Worm (Caenorhabditis elegans) whole organism, L2 larva: ENCODE data around the gene gipc-2.

Experiments
- ZK546.5 ChIP-seq: sonication (generic microtip); optimal IDR thresholded peaks from 2 replicates; lab custom pipeline; 2017; ENCODE audit warnings: missing biosample characterization, missing genetic modification characterization
- dmd-4 ChIP-seq: sonication (generic microtip); optimal IDR thresholded peaks from 2 replicates; lab custom pipeline; 2017; ENCODE audit warnings: missing biosample characterization, missing genetic modification characterization
- elt-1 ChIP-seq: fragments of 150-350 bp; optimal IDR thresholded peaks from 2 replicates; lab custom pipeline; 2014; ENCODE audit warnings: missing biosample characterization, missing genetic modification characterization
- lsy-2 ChIP-seq, 2 experiments: fragments of 150-350 bp in 1 of 2; sonication (generic microtip) in 1 of 2; optimal IDR thresholded peaks; 2 replicates each; lab custom pipeline; 2014 to 2017; ENCODE audit warnings: missing biosample characterization in 2 of 2, missing genetic modification characterization in 2 of 2
- mdl-1 ChIP-seq, 2 experiments: fragments of 150-350 bp in 1 of 2; sonication (generic microtip) in 1 of 2; optimal IDR thresholded peaks; 2 replicates each; lab custom pipeline; 2017; ENCODE audit warnings: missing biosample characterization in 2 of 2, missing genetic modification characterization in 2 of 2
- nhr-11 ChIP-seq: fragments of 150-350 bp; optimal IDR thresholded peaks from 2 replicates; lab custom pipeline; 2014; ENCODE audit warnings: missing biosample characterization, missing genetic modification characterization
- nhr-12 ChIP-seq: fragments of 150-350 bp; optimal IDR thresholded peaks from 2 replicates; lab custom pipeline; 2014; ENCODE audit warnings: missing biosample characterization, missing genetic modification characterization
- nhr-237 ChIP-seq: fragments of 150-350 bp; optimal IDR thresholded peaks from 2 replicates; lab custom pipeline; 2014; ENCODE audit warnings: missing biosample characterization, missing genetic modification characterization
- nhr-6 ChIP-seq: fragments of 150-350 bp; optimal IDR thresholded peaks from 2 replicates; lab custom pipeline; 2014; ENCODE audit warnings: missing biosample characterization, missing genetic modification characterization
- snpc-4 ChIP-seq: fragments of 150-350 bp; optimal IDR thresholded peaks from 2 replicates; lab custom pipeline; 2014; ENCODE audit warnings: missing biosample characterization, missing genetic modification characterization
- unc-62 ChIP-seq: fragments of 150-350 bp; optimal IDR thresholded peaks from 2 replicates; lab custom pipeline; 2014; ENCODE audit warnings: missing biosample characterization, missing genetic modification reagents, missing genetic modification characterization
- ztf-11 ChIP-seq: sonication (generic microtip); optimal IDR thresholded peaks from 2 replicates; lab custom pipeline; 2017; ENCODE audit warnings: missing biosample characterization, missing genetic modification characterization

- TF ChIP-seq lsy-2 (tag; optimal IDR thresholded peaks at IDR 0.05; lab: Kevin White, UChicago) (no peak), nhr-11 (tag; lab: Kevin White, UChicago) (no peak), mdl-1 (tag; optimal IDR thresholded peaks at IDR 0.05; lab: Kevin White, UChicago) (no peak), elt-1 (tag; lab: Kevin White, UChicago) (no peak), snpc-4 (no peak), nhr-6 (tag; lab: Kevin White, UChicago) (no peak), unc-62 (GFP tag; lab: Kevin White, UChicago) (no peak), ztf-11 (tag; lab: Kevin White, UChicago) (no peak), nhr-237 (tag; lab: Kevin White, UChicago) (no peak), dmd-4 (tag; lab: Kevin White, UChicago) (no peak), nhr-12 (tag; lab: Kevin White, UChicago) (no peak), ZK546.5 (tag; lab: Kevin White, UChicago) (no peak)
Measured at ce11 chrIV:10059175-10059574, 31.7 kb upstream of the gipc-2 start.
